Fruit fly (Drosophila melanogaster) whole organism, prepupa: ENCODE results near the gene ppk17.
A peak's percentile ranks its signal among the peaks of the same experiment; 100 is the strongest.

Experiments
- CG10631 ChIP-seq: fragments of 200-800 bp; sonication (Bioruptor generic); optimal IDR thresholded peaks from 2 replicates; lab custom pipeline; 2016; ENCODE audit warnings: missing biosample characterization, missing genetic modification characterization
- CG11294 ChIP-seq: fragments of 200-800 bp; sonication (Bioruptor generic); IDR thresholded peaks from 2 replicates; pipeline ENCODE4 v1.3.6; 2022; ENCODE audit warnings: missing biosample characterization, missing genetic modification characterization
- CG11762 ChIP-seq: fragments of 200-800 bp; sonication (Bioruptor generic); optimal IDR thresholded peaks from 3 replicates; lab custom pipeline; 2016; ENCODE audit warnings: missing biosample characterization, missing genetic modification characterization; ENCODE audit not compliant: insufficient read depth
- CG11902 ChIP-seq: fragments of 200-800 bp; sonication (Bioruptor generic); optimal IDR thresholded peaks from 3 replicates; lab custom pipeline; 2016; ENCODE audit warnings: missing biosample characterization, missing genetic modification characterization
- CG15336 ChIP-seq: fragments of 200-800 bp; sonication (Bioruptor generic); IDR thresholded peaks from 2 replicates; pipeline ENCODE4 v1.3.6; 2022; ENCODE audit warnings: missing biosample characterization, missing genetic modification characterization
- CG1621 ChIP-seq: fragments of 200-800 bp; sonication (Bioruptor generic); optimal IDR thresholded peaks from 3 replicates; lab custom pipeline; 2018; ENCODE audit warnings: missing biosample characterization, mild to moderate bottlenecking, missing genetic modification characterization
- CG16779 ChIP-seq: fragments of 200-800 bp; sonication (Bioruptor generic); optimal IDR thresholded peaks from 3 replicates; lab custom pipeline; 2017; ENCODE audit warnings: missing biosample characterization, mild to moderate bottlenecking, missing genetic modification characterization
- CG31627 ChIP-seq: fragments of 200-800 bp; sonication (Bioruptor generic); optimal IDR thresholded peaks from 3 replicates; lab custom pipeline; 2016; ENCODE audit warnings: missing biosample characterization, missing genetic modification characterization
- CG32006 ChIP-seq: fragments of 200-800 bp; sonication (Bioruptor generic); optimal IDR thresholded peaks from 3 replicates; lab custom pipeline; 2017; ENCODE audit warnings: missing biosample characterization, mild to moderate bottlenecking, missing genetic modification characterization
- CG3919 ChIP-seq: fragments of 200-800 bp; sonication (Bioruptor generic); optimal IDR thresholded peaks from 3 replicates; lab custom pipeline; 2016; ENCODE audit warnings: missing biosample characterization, missing genetic modification characterization
- CG6163 ChIP-seq: fragments of 200-800 bp; sonication (Bioruptor generic); IDR thresholded peaks from 3 replicates; pipeline ENCODE4 v1.3.6; 2022; ENCODE audit warnings: missing biosample characterization, missing genetic modification characterization
- CG6276 ChIP-seq: fragments of 200-800 bp; sonication (Bioruptor generic); optimal IDR thresholded peaks from 2 replicates; lab custom pipeline; 2017; ENCODE audit warnings: missing biosample characterization, mild to moderate bottlenecking, missing genetic modification characterization
- CG6792 ChIP-seq: fragments of 200-800 bp; sonication (Bioruptor generic); optimal IDR thresholded peaks from 3 replicates; lab custom pipeline; 2016; ENCODE audit warnings: missing biosample characterization, missing genetic modification characterization
- CG6854 ChIP-seq: fragments of 200-800 bp; sonication (Bioruptor generic); optimal IDR thresholded peaks from 2 replicates; lab custom pipeline; 2017; ENCODE audit warnings: missing biosample characterization, mild to moderate bottlenecking, missing genetic modification characterization
- CG7368 ChIP-seq: fragments of 200-800 bp; sonication (Bioruptor generic); optimal IDR thresholded peaks from 3 replicates; lab custom pipeline; 2016; ENCODE audit warnings: missing biosample characterization, missing genetic modification characterization
- CG8119 ChIP-seq: fragments of 200-800 bp; sonication (Bioruptor generic); IDR thresholded peaks from 3 replicates; pipeline ENCODE4 v1.3.6; 2022; ENCODE audit warnings: missing biosample characterization, missing genetic modification characterization
- CG8632 ChIP-seq: fragments of 200-800 bp; sonication (Bioruptor generic); optimal IDR thresholded peaks from 3 replicates; lab custom pipeline; 2016; ENCODE audit warnings: missing biosample characterization, missing genetic modification characterization
- Eip78C ChIP-seq: fragments of 200-800 bp; sonication (Bioruptor generic); peaks from one replicate; lab custom pipeline; 2016; ENCODE audit warnings: missing biosample characterization, missing genetic modification characterization
- Eip93F ChIP-seq: fragments of 200-800 bp; sonication (Bioruptor generic); optimal IDR thresholded peaks from 2 replicates; lab custom pipeline; 2016; ENCODE audit warnings: missing biosample characterization, mild to moderate bottlenecking, missing genetic modification characterization
- Ets21C ChIP-seq: fragments of 200-800 bp; sonication (Bioruptor generic); optimal IDR thresholded peaks from 3 replicates; lab custom pipeline; 2016; ENCODE audit warnings: missing biosample characterization, missing genetic modification characterization
- Gug ChIP-seq: fragments of 200-800 bp; sonication (Bioruptor generic); IDR thresholded peaks from 2 replicates; pipeline ENCODE4 v1.3.6; 2022; ENCODE audit warnings: missing biosample characterization, missing genetic modification characterization
- Hr38 ChIP-seq: sonication (Bioruptor generic); optimal IDR thresholded peaks from 2 replicates; lab custom pipeline; 2016; ENCODE audit warnings: missing biosample characterization, missing genetic modification characterization
- Lpt ChIP-seq: fragments of 200-800 bp; sonication (Bioruptor generic); optimal IDR thresholded peaks from 3 replicates; lab custom pipeline; 2016; ENCODE audit warnings: missing biosample characterization, missing genetic modification characterization
- Smox ChIP-seq: fragments of 200-800 bp; sonication (Bioruptor generic); optimal IDR thresholded peaks from 3 replicates; lab custom pipeline; 2016; ENCODE audit warnings: missing biosample characterization, missing genetic modification characterization
- Sox102F ChIP-seq: fragments of 200-800 bp; sonication (Bioruptor generic); optimal IDR thresholded peaks from 2 replicates; lab custom pipeline; 2016; ENCODE audit warnings: missing biosample characterization, mild to moderate bottlenecking, missing genetic modification characterization
- Sox15 ChIP-seq: fragments of 200-800 bp; sonication (Bioruptor generic); optimal IDR thresholded peaks from 3 replicates; lab custom pipeline; 2016; ENCODE audit warnings: missing biosample characterization, missing genetic modification characterization
- cyc ChIP-seq: fragments of 200-800 bp; sonication (Bioruptor generic); optimal IDR thresholded peaks from 3 replicates; lab custom pipeline; 2016; ENCODE audit warnings: missing biosample characterization, missing genetic modification characterization
- eg ChIP-seq: fragments of 200-800 bp; sonication (Bioruptor generic); IDR thresholded peaks from 3 replicates; pipeline ENCODE4 v1.3.6; 2022; ENCODE audit warnings: missing biosample characterization, missing genetic modification characterization
- esn ChIP-seq: fragments of 200-800 bp; sonication (Bioruptor generic); optimal IDR thresholded peaks from 2 replicates; lab custom pipeline; 2016; ENCODE audit warnings: missing biosample characterization, mild to moderate bottlenecking, missing genetic modification characterization, moderate library complexity
- fd59A ChIP-seq: fragments of 200-800 bp; sonication (Bioruptor generic); optimal IDR thresholded peaks from 2 replicates; lab custom pipeline; 2017; ENCODE audit warnings: missing biosample characterization, mild to moderate bottlenecking, missing genetic modification characterization, missing genetic modification reagents
- fd85E ChIP-seq: fragments of 200-800 bp; sonication (Bioruptor generic); optimal IDR thresholded peaks from 3 replicates; lab custom pipeline; 2016; ENCODE audit warnings: missing biosample characterization, missing genetic modification characterization
- fkh ChIP-seq: fragments of 200-800 bp; sonication (Bioruptor generic); optimal IDR thresholded peaks from 3 replicates; lab custom pipeline; 2017; ENCODE audit warnings: missing biosample characterization, mild to moderate bottlenecking, missing genetic modification characterization, moderate library complexity
- lz ChIP-seq: fragments of 200-800 bp; sonication (Bioruptor generic); optimal IDR thresholded peaks from 3 replicates; lab custom pipeline; 2016; ENCODE audit warnings: missing biosample characterization, missing genetic modification characterization
- net ChIP-seq: fragments of 200-800 bp; sonication (Bioruptor generic); optimal IDR thresholded peaks from 3 replicates; lab custom pipeline; 2016; ENCODE audit warnings: missing biosample characterization, missing genetic modification characterization
- pdm3 ChIP-seq: fragments of 200-800 bp; sonication (Bioruptor generic); optimal IDR thresholded peaks from 3 replicates; lab custom pipeline; 2016; ENCODE audit warnings: missing biosample characterization, missing genetic modification characterization
- salr ChIP-seq, 2 experiments: fragments of 200-800 bp; sonication (Bioruptor generic); optimal IDR thresholded peaks; 3 replicates each; lab custom pipeline; 2016 to 2018; ENCODE audit warnings: missing biosample characterization in 2 of 2, missing genetic modification characterization in 2 of 2, mild to moderate bottlenecking in 1 of 2
- spab ChIP-seq: fragments of 200-800 bp; sonication (Bioruptor generic); optimal IDR thresholded peaks from 2 replicates; lab custom pipeline; 2017; ENCODE audit warnings: missing biosample characterization, mild to moderate bottlenecking, missing genetic modification characterization, missing genetic modification reagents
- ss ChIP-seq, 2 experiments: fragments of 200-800 bp; sonication (Bioruptor generic); optimal IDR thresholded peaks; 2 replicates in 1 of 2; 3 replicates in 1 of 2; lab custom pipeline; 2017 to 2018; ENCODE audit warnings: mild to moderate bottlenecking in 2 of 2, missing biosample characterization in 2 of 2, missing genetic modification characterization in 2 of 2, moderate library complexity in 1 of 2
- vri ChIP-seq: fragments of 200-800 bp; sonication (Bioruptor generic); optimal IDR thresholded peaks from 3 replicates; lab custom pipeline; 2016; ENCODE audit warnings: missing biosample characterization, mild to moderate bottlenecking, missing genetic modification characterization

ppk17 gene

DNA sequence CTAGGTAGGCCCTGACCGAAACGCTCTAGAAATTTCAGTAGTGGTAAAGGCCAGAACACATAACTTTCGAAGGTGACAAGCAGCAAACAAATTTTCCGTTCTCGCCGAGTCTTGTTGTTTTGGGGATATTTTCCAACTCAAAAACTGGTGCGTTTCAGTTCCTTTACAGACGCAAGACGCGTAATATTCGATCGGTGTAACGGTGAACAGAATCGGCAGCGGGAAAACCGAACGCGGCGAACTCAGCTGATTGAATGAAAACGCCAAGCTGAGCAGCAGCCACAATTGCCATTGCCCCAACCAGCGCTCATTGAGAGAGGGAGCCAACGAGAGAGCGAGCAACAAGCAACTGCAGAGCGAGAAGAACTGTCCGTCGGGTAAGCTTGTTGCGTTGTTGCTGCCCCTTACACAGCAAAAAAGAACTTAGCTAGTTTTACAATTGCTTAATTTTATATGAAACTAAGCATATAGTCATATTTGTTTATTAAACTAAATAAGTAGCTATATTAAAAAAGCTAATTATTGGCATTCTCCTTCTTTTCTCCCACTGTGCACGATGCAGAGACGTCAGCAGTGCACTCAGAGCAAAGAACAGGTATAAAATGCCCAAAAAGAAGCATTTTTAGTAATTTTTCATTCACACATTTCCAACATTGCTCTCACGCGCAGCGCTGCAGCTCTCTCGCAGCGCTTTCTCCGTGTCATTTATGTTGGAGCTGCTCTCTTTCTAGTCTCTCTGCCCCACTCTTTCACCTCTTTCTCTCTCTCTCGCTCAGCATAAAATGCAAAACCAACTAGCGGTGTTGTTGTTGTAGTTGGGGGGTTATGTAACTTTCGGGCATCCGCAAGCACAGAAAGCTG, 44.3 kb downstream of the ppk17 start, which contains the start of the genes Cyt-c-d and CG31808 (continued):
- TF ChIP-seq Eip93F (GFP tag; lab: Kevin White, UChicago) (peak; percentile 88), CG10631 (GFP tag; lab: Kevin White, UChicago) (peak; percentile 97), CG1621 (tag; lab: Kevin White, UChicago) (peak; percentile 92), Sox15 (peak; percentile 89), CG11294 (peak; percentile 97), CG6792 (peak; percentile 97), CG7368 (GFP tag; lab: Kevin White, UChicago) (peak; percentile 95), vri (peak; percentile 95), eg (peak; percentile 99), CG6276 (GFP tag; lab: Kevin White, UChicago) (peak; percentile 99), CG16779 (peak; percentile 95), Hr38 (peak; percentile 42), lz (peak; percentile 97), CG3919 (GFP tag; lab: Kevin White, UChicago) (peak; percentile 99), Smox (peak; percentile 96), fd59A (GFP tag; lab: Kevin White, UChicago) (peak; percentile 90), CG8632 (GFP tag; lab: Kevin White, UChicago) (peak; percentile 95), CG6163 (peak; percentile 99), CG11762 (peak; percentile 95), CG11902 (GFP tag; lab: Kevin White, UChicago) (peak; percentile 90), CG31627 (GFP tag; lab: Kevin White, UChicago) (peak; percentile 95), fkh (peak; percentile 61)

- TF ChIP-seq CG10631 (GFP tag; lab: Kevin White, UChicago) (no peak), fd59A (GFP tag; lab: Kevin White, UChicago) (no peak), Sox102F (GFP tag; lab: Kevin White, UChicago) (no peak), CG6276 (GFP tag; lab: Kevin White, UChicago) (no peak)
Measured at dm6 chr2L:16715133-16715833, 45.1 kb downstream of the ppk17 start.

DNA sequence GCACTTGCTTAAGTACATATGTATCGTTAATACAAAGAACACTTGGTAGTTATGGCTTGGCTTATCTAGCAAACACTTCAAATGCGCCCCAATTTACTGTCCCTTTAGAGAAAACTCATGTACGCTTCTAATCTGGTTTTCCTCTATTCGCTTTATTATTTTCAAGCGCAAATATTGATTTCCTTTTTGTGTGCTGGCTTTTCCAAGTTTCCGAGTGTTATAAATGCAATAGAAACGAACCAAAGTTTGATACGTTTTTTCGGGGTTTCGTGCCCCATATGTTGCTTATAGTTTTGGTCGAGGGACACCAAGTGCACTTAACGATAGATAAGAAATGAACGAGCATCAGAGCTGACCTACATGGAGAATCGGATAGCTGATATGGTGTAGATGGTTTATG, 46.4 kb downstream of the ppk17 start:
- TF ChIP-seq fkh (peak; percentile 51), CG11902 (GFP tag; lab: Kevin White, UChicago) (no peak)

DNA sequence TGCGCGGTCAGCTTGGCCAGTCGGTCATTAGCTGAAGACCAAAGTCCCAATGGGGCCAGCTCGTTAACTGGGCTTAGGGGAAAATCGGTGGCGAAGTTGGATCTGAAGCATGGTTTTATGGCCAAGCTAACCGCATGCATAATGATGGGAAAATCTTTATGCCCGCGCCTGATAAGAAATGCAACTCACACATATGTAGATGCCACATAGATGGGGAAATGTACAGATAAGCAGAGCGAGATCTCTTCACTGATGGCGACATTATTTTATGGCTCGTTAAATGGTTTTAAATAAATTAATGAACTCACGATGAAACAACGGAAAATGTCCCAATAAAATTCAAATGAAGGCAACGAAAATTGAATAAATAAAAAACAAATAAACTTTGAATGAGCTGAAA, 48.5 kb downstream of the ppk17 start:
- no peak for TF ChIP-seq fd59A (GFP tag; lab: Kevin White, UChicago)
- TF ChIP-seq CG10631 (GFP tag; lab: Kevin White, UChicago) = no peak
- no peak for TF ChIP-seq ss (GFP tag; optimal IDR thresholded peaks at IDR 0.05; lab: Kevin White, UChicago)
- TF ChIP-seq Lpt (GFP tag; lab: Kevin White, UChicago) = no peak
- no peak for TF ChIP-seq spab (GFP tag; lab: Kevin White, UChicago)
- no peak for TF ChIP-seq Eip78C (GFP tag; lab: Kevin White, UChicago)

dm6 chr2L:16710677-16711076, 49.7 kb downstream of the ppk17 start:
- TF ChIP-seq fkh (peak; percentile 39), Eip78C (GFP tag; lab: Kevin White, UChicago) (peak; percentile 29), cyc (GFP tag; lab: Kevin White, UChicago) (no peak), Sox102F (GFP tag; lab: Kevin White, UChicago) (no peak), vri (no peak), CG3919 (GFP tag; lab: Kevin White, UChicago) (no peak), esn (GFP tag; lab: Kevin White, UChicago) (no peak), fd85E (GFP tag; lab: Kevin White, UChicago) (no peak), CG32006 (GFP tag; lab: Kevin White, UChicago) (no peak), Gug (no peak), CG15336 (GFP tag; lab: Robert Waterston, UW) (no peak), salr (GFP tag; optimal IDR thresholded peaks at IDR 0.05; lab: Kevin White, UChicago) (no peak), net (no peak), pdm3 (no peak), Ets21C (no peak), CG6854 (GFP tag; lab: Kevin White, UChicago) (no peak), CG11762 (no peak), CG8119 (GFP tag; lab: Robert Waterston, UW) (0 out of 3 replicates have a peak, but pooled peaks have one; percentile 26)
- TF ChIP-seq, all 60 proteins: peak for 3
